Worm (Caenorhabditis elegans): ENCODE results near the gene lin-26.
A peak's percentile ranks its signal among the peaks of the same experiment; 100 is the strongest.

lin-26 gene

ce11 chrII:7704387-7704786, 22.4 kb downstream of the lin-26 start:
- TF ChIP-seq flt-1 (GFP tag; IDR thresholded peaks at IDR 0.05) = no peak

- TF ChIP-seq tab-1 (GFP tag; IDR thresholded peaks at IDR 0.05) (no peak), ref-1 (GFP tag; conservative IDR thresholded peaks at IDR 0.05) (no peak), cog-1 (tag; optimal IDR thresholded peaks at IDR 0.05) (no peak), T22C8.4 (GFP tag; IDR thresholded peaks at IDR 0.05) (no peak), flt-1 (GFP tag; IDR thresholded peaks at IDR 0.05) (no peak), klf-2 (GFP tag; conservative IDR thresholded peaks at IDR 0.05) (no peak), ztf-23 (GFP tag; IDR thresholded peaks at IDR 0.05) (no peak), med-1 (GFP tag; optimal IDR thresholded peaks at IDR 0.05; ENCODE audit: insufficient read depth) (no peak), ztf-29 (GFP tag; IDR thresholded peaks at IDR 0.05) (no peak)
These were observed 23.2 kb downstream of the lin-26 start, which contains the start of gene B0495.7 for ce11 chrII:7705152-7705551. B0495.7 (minus strand) TSS chrII:7705233.

- TF ChIP-seq cog-1 (tag; optimal IDR thresholded peaks at IDR 0.05) (no peak), ztf-23 (GFP tag; IDR thresholded peaks at IDR 0.05) (no peak), ztf-29 (GFP tag; IDR thresholded peaks at IDR 0.05) (no peak), med-1 (GFP tag; optimal IDR thresholded peaks at IDR 0.05; ENCODE audit: insufficient read depth) (no peak), tab-1 (GFP tag; IDR thresholded peaks at IDR 0.05) (no peak), ref-1 (GFP tag; conservative IDR thresholded peaks at IDR 0.05) (no peak), klf-2 (GFP tag; conservative IDR thresholded peaks at IDR 0.05) (no peak), flt-1 (GFP tag; IDR thresholded peaks at IDR 0.05) (no peak), T22C8.4 (GFP tag; IDR thresholded peaks at IDR 0.05) (no peak)
These were observed 25.4 kb downstream of the lin-26 start, which contains the start of gene luc-7L for ce11 chrII:7707383-7707782. luc-7L (minus strand) TSS chrII:7707483.

- TF ChIP-seq T22C8.4 (GFP tag; IDR thresholded peaks at IDR 0.05) (peak; percentile 77), cog-1 (tag; optimal IDR thresholded peaks at IDR 0.05) (peak; percentile 76), klf-2 (GFP tag; conservative IDR thresholded peaks at IDR 0.05) (peak; percentile 88), tab-1 (GFP tag; IDR thresholded peaks at IDR 0.05) (peak; percentile 91), ref-1 (GFP tag; conservative IDR thresholded peaks at IDR 0.05) (peak; percentile 58; the same call in 1 of the 2 replicates), ztf-29 (GFP tag; IDR thresholded peaks at IDR 0.05) (peak; percentile 79), ztf-23 (GFP tag; IDR thresholded peaks at IDR 0.05) (peak; percentile 93), med-1 (GFP tag; optimal IDR thresholded peaks at IDR 0.05; ENCODE audit: insufficient read depth) (peak; percentile 97), flt-1 (GFP tag; IDR thresholded peaks at IDR 0.05) (peak; percentile 95)
These were observed 26.5 kb downstream of the lin-26 start, which contains the start of gene B0495.9 for ce11 chrII:7708540-7708939. B0495.9 (minus strand) TSS chrII:7708710.

ce11 chrII:7709301-7709754, 27.3 kb downstream of the lin-26 start, which contains the start of gene sre-1:
sre-1 (plus strand) TSS chrII:7709704.
- TF ChIP-seq T22C8.4 (GFP tag; IDR thresholded peaks at IDR 0.05) = no peak
- no peak for TF ChIP-seq klf-2 (GFP tag; conservative IDR thresholded peaks at IDR 0.05)
- TF ChIP-seq ztf-23 (GFP tag; IDR thresholded peaks at IDR 0.05) = no peak
- TF ChIP-seq ref-1 (GFP tag; conservative IDR thresholded peaks at IDR 0.05) = no peak
- TF ChIP-seq cog-1 (tag; optimal IDR thresholded peaks at IDR 0.05) = no peak
- TF ChIP-seq tab-1 (GFP tag; IDR thresholded peaks at IDR 0.05) = no peak
- TF ChIP-seq flt-1 (GFP tag; IDR thresholded peaks at IDR 0.05) = no peak
- no peak for TF ChIP-seq med-1 (GFP tag; optimal IDR thresholded peaks at IDR 0.05; ENCODE audit: insufficient read depth)
- no peak for TF ChIP-seq ztf-29 (GFP tag; IDR thresholded peaks at IDR 0.05)

- TF ChIP-seq tab-1 (GFP tag; IDR thresholded peaks at IDR 0.05) = no peak
- no peak for TF ChIP-seq ztf-29 (GFP tag; IDR thresholded peaks at IDR 0.05)
- no peak for TF ChIP-seq ref-1 (GFP tag; conservative IDR thresholded peaks at IDR 0.05)
- no peak for TF ChIP-seq flt-1 (GFP tag; IDR thresholded peaks at IDR 0.05)
- TF ChIP-seq klf-2 (GFP tag; conservative IDR thresholded peaks at IDR 0.05) = no peak
- no peak for TF ChIP-seq ztf-23 (GFP tag; IDR thresholded peaks at IDR 0.05)
- TF ChIP-seq med-1 (GFP tag; optimal IDR thresholded peaks at IDR 0.05; ENCODE audit: insufficient read depth) = no peak
- TF ChIP-seq T22C8.4 (GFP tag; IDR thresholded peaks at IDR 0.05) = no peak
- TF ChIP-seq cog-1 (tag; optimal IDR thresholded peaks at IDR 0.05) = no peak
These were observed 32.7 kb downstream of the lin-26 start for ce11 chrII:7714614-7715186.

- no peak for TF ChIP-seq ztf-23 (GFP tag; IDR thresholded peaks at IDR 0.05)
- no peak for TF ChIP-seq ref-1 (GFP tag; conservative IDR thresholded peaks at IDR 0.05)
- no peak for TF ChIP-seq tab-1 (GFP tag; IDR thresholded peaks at IDR 0.05)
- TF ChIP-seq klf-2 (GFP tag; conservative IDR thresholded peaks at IDR 0.05) = no peak
- TF ChIP-seq T22C8.4 (GFP tag; IDR thresholded peaks at IDR 0.05) = no peak
- TF ChIP-seq med-1 (GFP tag; optimal IDR thresholded peaks at IDR 0.05; ENCODE audit: insufficient read depth) = no peak
- TF ChIP-seq cog-1 (tag; optimal IDR thresholded peaks at IDR 0.05) = no peak
- no peak for TF ChIP-seq flt-1 (GFP tag; IDR thresholded peaks at IDR 0.05)
- TF ChIP-seq ztf-29 (GFP tag; IDR thresholded peaks at IDR 0.05) = no peak
These were observed 34.1 kb downstream of the lin-26 start for ce11 chrII:7716112-7716511.

ce11 chrII:7718491-7718890, 36.5 kb downstream of the lin-26 start, which contains the start of gene cpna-5:
cpna-5 (minus strand) TSS chrII:7718591.
- no peak for TF ChIP-seq cog-1 (tag; optimal IDR thresholded peaks at IDR 0.05)
- TF ChIP-seq klf-2 (GFP tag; conservative IDR thresholded peaks at IDR 0.05) = no peak
- TF ChIP-seq tab-1 (GFP tag; IDR thresholded peaks at IDR 0.05) = no peak
- TF ChIP-seq med-1 (GFP tag; optimal IDR thresholded peaks at IDR 0.05; ENCODE audit: insufficient read depth) = no peak
- no peak for TF ChIP-seq flt-1 (GFP tag; IDR thresholded peaks at IDR 0.05)
- no peak for TF ChIP-seq T22C8.4 (GFP tag; IDR thresholded peaks at IDR 0.05)
- TF ChIP-seq ztf-29 (GFP tag; IDR thresholded peaks at IDR 0.05) = no peak
- TF ChIP-seq ztf-23 (GFP tag; IDR thresholded peaks at IDR 0.05) = no peak
- TF ChIP-seq ref-1 (GFP tag; conservative IDR thresholded peaks at IDR 0.05) = no peak

- TF ChIP-seq ztf-23 (GFP tag; IDR thresholded peaks at IDR 0.05) (no peak), T22C8.4 (GFP tag; IDR thresholded peaks at IDR 0.05) (no peak), flt-1 (GFP tag; IDR thresholded peaks at IDR 0.05) (no peak), klf-2 (GFP tag; conservative IDR thresholded peaks at IDR 0.05) (no peak)
These were observed 37.0 kb downstream of the lin-26 start for ce11 chrII:7719039-7719438.

- TF ChIP-seq ref-1 (GFP tag; conservative IDR thresholded peaks at IDR 0.05) = no peak
- TF ChIP-seq tab-1 (GFP tag; IDR thresholded peaks at IDR 0.05) = no peak
- no peak for TF ChIP-seq ztf-23 (GFP tag; IDR thresholded peaks at IDR 0.05)
- no peak for TF ChIP-seq ztf-29 (GFP tag; IDR thresholded peaks at IDR 0.05)
- TF ChIP-seq med-1 (GFP tag; optimal IDR thresholded peaks at IDR 0.05; ENCODE audit: insufficient read depth) = no peak
- TF ChIP-seq T22C8.4 (GFP tag; IDR thresholded peaks at IDR 0.05) = no peak
- no peak for TF ChIP-seq klf-2 (GFP tag; conservative IDR thresholded peaks at IDR 0.05)
- TF ChIP-seq cog-1 (tag; optimal IDR thresholded peaks at IDR 0.05) = no peak
- TF ChIP-seq flt-1 (GFP tag; IDR thresholded peaks at IDR 0.05) = no peak
These were observed 38.5 kb downstream of the lin-26 start for ce11 chrII:7720479-7720878.

Data from whole organism, midembryonic.